Worm (Caenorhabditis elegans) whole organism, L4 larva: ENCODE data around the gene ref-1.

Experiments
- ZK546.5 ChIP-seq, 2 experiments: sonication (generic microtip); optimal IDR thresholded peaks; 2 replicates each; lab custom pipeline; 2017; ENCODE audit warnings: missing biosample characterization in 2 of 2, missing genetic modification characterization in 2 of 2
- fkh-10 ChIP-seq: fragments of 150-350 bp; optimal IDR thresholded peaks from 2 replicates; lab custom pipeline; 2014; ENCODE audit warnings: missing biosample characterization, missing genetic modification reagents, missing genetic modification characterization
- fos-1 ChIP-seq: fragments of 150-350 bp; optimal IDR thresholded peaks from 2 replicates; lab custom pipeline; 2014; ENCODE audit warnings: missing biosample characterization, missing genetic modification characterization
- mdl-1 ChIP-seq, 2 experiments: fragments of 150-350 bp in 1 of 2; sonication (generic microtip) in 1 of 2; optimal IDR thresholded peaks; 2 replicates each; lab custom pipeline; 2014 to 2017; ENCODE audit warnings: missing biosample characterization in 2 of 2, missing genetic modification characterization in 2 of 2
- nhr-76 ChIP-seq: fragments of 150-350 bp; optimal IDR thresholded peaks from 2 replicates; lab custom pipeline; 2014; ENCODE audit warnings: missing biosample characterization, missing genetic modification characterization

DNA sequence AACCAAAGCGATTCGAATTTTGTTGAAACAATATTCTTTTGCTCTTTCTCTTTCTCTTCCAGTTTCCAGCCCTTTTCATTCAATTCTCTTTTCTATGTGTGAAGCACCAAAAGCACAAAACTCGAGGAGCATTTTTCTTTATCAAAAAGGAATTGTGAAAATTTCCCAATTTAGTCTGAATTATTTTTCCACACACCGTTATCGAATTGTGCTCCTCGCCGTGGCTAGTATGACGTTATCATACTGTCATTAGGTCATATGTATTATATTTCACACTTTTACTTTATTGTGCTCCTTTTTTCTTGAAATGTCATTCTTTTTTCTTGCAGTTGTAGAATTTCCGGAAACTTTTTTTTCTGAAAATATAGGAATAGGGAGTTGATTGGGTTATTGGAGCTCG lies 3.4 kb downstream of the ref-1 start:
- no peak for TF ChIP-seq fos-1
- TF ChIP-seq nhr-76 (tag; lab: Kevin White, UChicago) = no peak
- TF ChIP-seq fkh-10 = no peak
- TF ChIP-seq mdl-1 (tag; optimal IDR thresholded peaks at IDR 0.05; lab: Kevin White, UChicago) = no peak
- TF ChIP-seq ZK546.5 (tag; optimal IDR thresholded peaks at IDR 0.05; lab: Kevin White, UChicago) = no peak
